Worm (Caenorhabditis elegans) whole organism, late embryonic: ENCODE data around the gene fipr-15.

Experiments
- C38D4.7 ChIP-seq: fragments of 200-800 bp; sonication (Bioruptor generic); optimal IDR thresholded peaks from 2 replicates; lab custom pipeline; 2018; ENCODE audit warnings: mild to moderate bottlenecking, missing genetic modification characterization, moderate library complexity, missing compliant biosample characterization
- K09A11.1 ChIP-seq: sonication (generic microtip); optimal IDR thresholded peaks from 2 replicates; lab custom pipeline; 2017; ENCODE audit warnings: antibody characterized with exemption, mild to moderate bottlenecking, missing genetic modification characterization, missing compliant biosample characterization; ENCODE audit not compliant: insufficient read depth
- Y22D7AL.16 ChIP-seq: sonication (generic microtip); optimal IDR thresholded peaks from 2 replicates; lab custom pipeline; 2016; ENCODE audit warnings: missing genetic modification characterization, missing compliant biosample characterization
- ahr-1 ChIP-seq: sonication (generic microtip); optimal IDR thresholded peaks from 2 replicates; lab custom pipeline; 2016; ENCODE audit warnings: missing genetic modification characterization, missing compliant biosample characterization
- ama-1 ChIP-seq: fragments of 150-350 bp; optimal IDR thresholded peaks from 2 replicates; lab custom pipeline; 2014
- ceh-14 ChIP-seq: sonication (generic microtip); optimal IDR thresholded peaks from 2 replicates; lab custom pipeline; 2016; ENCODE audit warnings: missing genotype, missing genetic modification characterization, missing compliant biosample characterization
- ceh-2 ChIP-seq: sonication (generic microtip); optimal IDR thresholded peaks from 2 replicates; lab custom pipeline; 2016; ENCODE audit warnings: missing genotype, missing genetic modification characterization, missing compliant biosample characterization
- ceh-22 ChIP-seq: sonication (generic microtip); optimal IDR thresholded peaks from 2 replicates; lab custom pipeline; 2017; ENCODE audit warnings: missing biosample characterization, missing genetic modification characterization
- ceh-24 ChIP-seq: sonication (generic microtip); optimal IDR thresholded peaks from 2 replicates; lab custom pipeline; 2016; ENCODE audit warnings: mild to moderate bottlenecking, missing genetic modification characterization, missing compliant biosample characterization
- ceh-31 ChIP-seq: sonication (generic microtip); optimal IDR thresholded peaks from 2 replicates; lab custom pipeline; 2016; ENCODE audit warnings: missing genetic modification characterization, missing compliant biosample characterization
- ceh-45 ChIP-seq: fragments of 200-800 bp; sonication (Bioruptor generic); IDR thresholded peaks from 2 replicates; pipeline ENCODE4 v1.3.6; 2022; ENCODE audit warnings: missing genetic modification reagents, missing genetic modification characterization, missing compliant biosample characterization
- ceh-6 ChIP-seq: fragments of 200-800 bp; sonication (Bioruptor generic); optimal IDR thresholded peaks from 2 replicates; lab custom pipeline; 2018; ENCODE audit warnings: mild to moderate bottlenecking, missing genetic modification characterization, missing compliant biosample characterization
- dve-1 ChIP-seq: sonication (generic microtip); optimal IDR thresholded peaks from 2 replicates; lab custom pipeline; 2017; ENCODE audit warnings: antibody characterized with exemption, mild to moderate bottlenecking, missing genetic modification characterization, missing compliant biosample characterization
- elt-2 ChIP-seq: sonication (generic microtip); optimal IDR thresholded peaks from 2 replicates; lab custom pipeline; 2016; ENCODE audit warnings: missing genetic modification reagents, missing genetic modification characterization, missing compliant biosample characterization
- eyg-1 ChIP-seq: sonication (generic microtip); optimal IDR thresholded peaks from 2 replicates; lab custom pipeline; 2016; ENCODE audit warnings: missing genotype, missing genetic modification characterization, missing compliant biosample characterization
- fax-1 ChIP-seq: sonication (generic microtip); optimal IDR thresholded peaks from 2 replicates; lab custom pipeline; 2016; ENCODE audit warnings: missing genotype, missing genetic modification characterization, missing compliant biosample characterization
- fkh-10 ChIP-seq: fragments of 150-350 bp; optimal IDR thresholded peaks from 2 replicates; lab custom pipeline; 2014; ENCODE audit warnings: missing biosample characterization, missing genetic modification reagents, missing genetic modification characterization
- fkh-6 ChIP-seq: sonication (generic microtip); optimal IDR thresholded peaks from 2 replicates; lab custom pipeline; 2016; ENCODE audit warnings: missing genetic modification characterization, missing compliant biosample characterization
- gmeb-2 ChIP-seq: sonication (generic microtip); optimal IDR thresholded peaks from 2 replicates; lab custom pipeline; 2016; ENCODE audit warnings: missing genetic modification characterization, inconsistent platforms, missing compliant biosample characterization
- hlh-15 ChIP-seq: sonication (generic microtip); optimal IDR thresholded peaks from 2 replicates; lab custom pipeline; 2016; ENCODE audit warnings: missing genetic modification characterization, missing compliant biosample characterization
- hlh-6 ChIP-seq: sonication (generic microtip); optimal IDR thresholded peaks from 2 replicates; lab custom pipeline; 2016; ENCODE audit warnings: missing genotype, missing genetic modification characterization, missing compliant biosample characterization
- lin-11 ChIP-seq: fragments of 200-800 bp; sonication (Bioruptor generic); optimal IDR thresholded peaks from 2 replicates; lab custom pipeline; 2018; ENCODE audit warnings: mild to moderate bottlenecking, missing genetic modification characterization, missing compliant biosample characterization
- mec-3 ChIP-seq: sonication (generic microtip); optimal IDR thresholded peaks from 2 replicates; lab custom pipeline; 2016; ENCODE audit warnings: borderline replicate concordance, missing genetic modification characterization, missing compliant biosample characterization
- nfya-1 ChIP-seq: sonication (generic microtip); optimal IDR thresholded peaks from 2 replicates; lab custom pipeline; 2017; ENCODE audit warnings: missing genetic modification characterization, mild to moderate bottlenecking, missing compliant biosample characterization, antibody characterized with exemption, moderate library complexity
- odd-2 ChIP-seq: sonication (generic microtip); optimal IDR thresholded peaks from 2 replicates; lab custom pipeline; 2017; ENCODE audit warnings: antibody characterized with exemption, mild to moderate bottlenecking, missing genetic modification characterization, missing compliant biosample characterization
- pag-3 ChIP-seq: sonication (generic microtip); optimal IDR thresholded peaks from 2 replicates; lab custom pipeline; 2016; ENCODE audit warnings: missing compliant biosample characterization, missing genetic modification characterization, borderline replicate concordance
- pat-9 ChIP-seq: fragments of 200-800 bp; sonication (Bioruptor generic); optimal IDR thresholded peaks from 2 replicates; lab custom pipeline; 2018; ENCODE audit warnings: mild to moderate bottlenecking, missing genetic modification characterization, moderate library complexity, missing compliant biosample characterization
- pax-1 ChIP-seq: fragments of 150-350 bp; optimal IDR thresholded peaks from 2 replicates; lab custom pipeline; 2014; ENCODE audit warnings: missing biosample characterization, missing genetic modification characterization
- pha-2 ChIP-seq: sonication (generic microtip); optimal IDR thresholded peaks from 2 replicates; lab custom pipeline; 2017; ENCODE audit warnings: mild to moderate bottlenecking, missing genetic modification characterization, missing compliant biosample characterization
- pqm-1 ChIP-seq: sonication (generic microtip); optimal IDR thresholded peaks from 2 replicates; lab custom pipeline; 2016; ENCODE audit warnings: missing genetic modification characterization, missing compliant biosample characterization
- pros-1 ChIP-seq: fragments of 150-350 bp; optimal IDR thresholded peaks from 2 replicates; lab custom pipeline; 2014; ENCODE audit warnings: missing biosample characterization, missing genetic modification reagents, missing genetic modification characterization
- rnt-1 ChIP-seq: sonication (generic microtip); optimal IDR thresholded peaks from 2 replicates; lab custom pipeline; 2016; ENCODE audit warnings: missing genetic modification characterization, missing compliant biosample characterization
- tbx-7 ChIP-seq: sonication (generic microtip); optimal IDR thresholded peaks from 2 replicates; lab custom pipeline; 2016; ENCODE audit warnings: missing genotype, missing genetic modification characterization, missing compliant biosample characterization
- ttx-3 ChIP-seq: sonication (generic microtip); optimal IDR thresholded peaks from 2 replicates; lab custom pipeline; 2016; ENCODE audit warnings: missing genetic modification reagents, missing genetic modification characterization, missing compliant biosample characterization
- unc-3 ChIP-seq, 2 experiments: fragments of 200-800 bp in 1 of 2; sonication (Bioruptor generic) in 1 of 2; sonication (generic microtip) in 1 of 2; conservative IDR thresholded peaks in 1 of 2; optimal IDR thresholded peaks in 1 of 2; 2 replicates each; pipeline versions ENCODE4 v1.3.6 to Lab custom; 2016 to 2022; ENCODE audit warnings: missing compliant biosample characterization in 2 of 2, missing genetic modification characterization in 2 of 2, missing genetic modification reagents in 1 of 2
- unc-55 ChIP-seq: sonication (generic microtip); optimal IDR thresholded peaks from 2 replicates; lab custom pipeline; 2017; ENCODE audit warnings: missing biosample characterization, missing genetic modification reagents, missing genetic modification characterization
- unc-86 ChIP-seq: sonication (generic microtip); optimal IDR thresholded peaks from 2 replicates; lab custom pipeline; 2016; ENCODE audit warnings: missing genetic modification characterization, missing compliant biosample characterization
- zip-5 ChIP-seq: sonication (generic microtip); optimal IDR thresholded peaks from 2 replicates; lab custom pipeline; 2016; ENCODE audit warnings: missing genetic modification characterization, missing compliant biosample characterization

Gene fipr-15

ce11 chrIV:10894255-10894654 lies 13.9 kb downstream of the fipr-15 start, which contains the start of gene srlf-14:
Gene srlf-14, minus strand, starts transcription at chrIV:10894355.
- TF ChIP-seq mec-3, result no peak
- no peak for TF ChIP-seq hlh-15 (tag; lab: Kevin White, UChicago)
- TF ChIP-seq pat-9, result no peak
- TF ChIP-seq pax-1 (tag; lab: Kevin White, UChicago), result no peak
- no peak for TF ChIP-seq lin-11
- no peak for TF ChIP-seq ceh-31
- TF ChIP-seq pros-1 (tag; lab: Kevin White, UChicago), result no peak
- no peak for TF ChIP-seq C38D4.7 (GFP tag; lab: Kevin White, UChicago)
- no peak for TF ChIP-seq ttx-3 (tag; lab: Kevin White, UChicago)
- no peak for TF ChIP-seq ceh-22 (tag; lab: Kevin White, UChicago)
- TF ChIP-seq ceh-45 (GFP tag; lab: Robert Waterston, UW), result no peak
- TF ChIP-seq unc-86 (tag; lab: Kevin White, UChicago), result no peak
- TF ChIP-seq gmeb-2, result no peak
- TF ChIP-seq unc-3 (GFP tag; conservative IDR thresholded peaks at IDR 0.05; lab: Robert Waterston, UW), result no peak
- no peak for TF ChIP-seq unc-3 (tag; optimal IDR thresholded peaks at IDR 0.05; lab: Kevin White, UChicago)
- no peak for TF ChIP-seq pha-2
- TF ChIP-seq fkh-10 (GFP tag; lab: Kevin White, UChicago), result no peak
- no peak for TF ChIP-seq ceh-14
- TF ChIP-seq, all 69 proteins: peak for 0

ce11 chrIV:10896512-10896911 lies 16.1 kb downstream of the fipr-15 start, which contains the start of gene srlf-13:
Gene srlf-13, minus strand, starts transcription at chrIV:10896612.
- no peak for TF ChIP-seq pax-1 (tag; lab: Kevin White, UChicago)
- no peak for TF ChIP-seq zip-5 (tag; lab: Kevin White, UChicago)
- no peak for TF ChIP-seq fax-1
- TF ChIP-seq elt-2 (tag; lab: Kevin White, UChicago), result no peak
- TF ChIP-seq nfya-1 (tag; lab: Kevin White, UChicago), result no peak
- TF ChIP-seq Y22D7AL.16, result no peak
- no peak for TF ChIP-seq mec-3
- TF ChIP-seq unc-55 (GFP tag; lab: Kevin White, UChicago), result no peak
- no peak for TF ChIP-seq ceh-2
- no peak for TF ChIP-seq dve-1 (tag; lab: Kevin White, UChicago)
- no peak for TF ChIP-seq pag-3 (tag; lab: Kevin White, UChicago)
- TF ChIP-seq, all 69 proteins: peak for 0

ce11 chrIV:10898160-10898559 lies 17.8 kb downstream of the fipr-15 start:
- no peak for TF ChIP-seq ceh-6
- TF ChIP-seq pha-2, result no peak
- no peak for TF ChIP-seq pqm-1 (tag; lab: Kevin White, UChicago)
- TF ChIP-seq ahr-1 (tag; lab: Kevin White, UChicago), result no peak
- no peak for TF ChIP-seq C38D4.7 (GFP tag; lab: Kevin White, UChicago)
- TF ChIP-seq fkh-6, result no peak
- no peak for TF ChIP-seq ama-1 (lab: Kevin White, UChicago)
- no peak for TF ChIP-seq pax-1 (tag; lab: Kevin White, UChicago)
- no peak for TF ChIP-seq hlh-15 (tag; lab: Kevin White, UChicago)
- no peak for TF ChIP-seq K09A11.1 (tag; lab: Kevin White, UChicago)

ce11 chrIV:10899091-10899490 lies 18.7 kb downstream of the fipr-15 start, which contains the start of the genes F13E9.9 and F13E9.19:
Gene F13E9.9, minus strand, starts transcription at chrIV:10899191.
Gene F13E9.19, plus strand, starts transcription at chrIV:10899406.
- TF ChIP-seq ceh-24 (tag; lab: Kevin White, UChicago) (no peak), hlh-6 (no peak), pat-9 (no peak), ceh-22 (tag; lab: Kevin White, UChicago) (no peak), eyg-1 (no peak), pqm-1 (tag; lab: Kevin White, UChicago) (no peak), tbx-7 (tag; lab: Kevin White, UChicago) (no peak), rnt-1 (no peak), ttx-3 (tag; lab: Kevin White, UChicago) (no peak), odd-2 (tag; lab: Kevin White, UChicago) (no peak)
